Worm (Caenorhabditis elegans): ENCODE measurements around the gene srh-140.
A peak's percentile ranks its signal among the peaks of the same experiment; 100 is the strongest.

Gene srh-140

ce11 chrV:15726610-15727009 lies 4.6 kb downstream of the srh-140 start, which contains the start of the genes irld-57 and sfxn-1.3:
Gene irld-57 (minus strand): TSS chrV:15726710.
Gene sfxn-1.3 (plus strand): TSS chrV:15726841.
- TF ChIP-seq lsl-1 (GFP tag; optimal IDR thresholded peaks at IDR 0.05) (no peak), nhr-80 (tag; optimal IDR thresholded peaks at IDR 0.05) (no peak), lin-26 (GFP tag; IDR thresholded peaks at IDR 0.05) (no peak), Y53F4B.3 (GFP tag; IDR thresholded peaks at IDR 0.05) (no peak), ZK185.1 (tag; optimal IDR thresholded peaks at IDR 0.05; ENCODE audit: poor library complexity, severe bottlenecking) (no peak), F55B11.4 (tag; optimal IDR thresholded peaks at IDR 0.05; ENCODE audit: borderline replicate concordance, insufficient read depth) (no peak), snpc-1.3 (tag; optimal IDR thresholded peaks at IDR 0.05; ENCODE audit: insufficient read depth) (no peak), egl-18 (GFP tag; IDR thresholded peaks at IDR 0.05) (no peak), snpc-4 (GFP tag; optimal IDR thresholded peaks at IDR 0.05) (no peak), snpc-4 (tag; optimal IDR thresholded peaks at IDR 0.05) (no peak), sptf-2 (GFP tag; optimal IDR thresholded peaks at IDR 0.05) (no peak), F37B4.10 (GFP tag; IDR thresholded peaks at IDR 0.05) (no peak), egl-44 (GFP tag; IDR thresholded peaks at IDR 0.05) (no peak), rcor-1 (GFP tag; IDR thresholded peaks at IDR 0.05) (no peak), T26A5.8 (tag; optimal IDR thresholded peaks at IDR 0.05) (no peak), unc-130 (GFP tag; optimal IDR thresholded peaks at IDR 0.05) (no peak), mcd-1 (GFP tag; IDR thresholded peaks at IDR 0.05) (no peak), dox-1 (GFP tag; IDR thresholded peaks at IDR 0.05) (no peak), madf-10 (tag; optimal IDR thresholded peaks at IDR 0.05) (no peak), tbx-9 (tag; optimal IDR thresholded peaks at IDR 0.05; ENCODE audit: borderline replicate concordance) (no peak)

ce11 chrV:15730459-15730858 lies 8.5 kb downstream of the srh-140 start, which contains the start of gene Y6E2A.10:
Gene Y6E2A.10 (minus strand): TSS chrV:15730559.
- TF ChIP-seq K12H6.12 (tag; optimal IDR thresholded peaks at IDR 0.05) (no peak), hmg-1.2 (GFP tag; IDR thresholded peaks at IDR 0.05) (no peak), nhr-120 (GFP tag; IDR thresholded peaks at IDR 0.05) (no peak)

ce11 chrV:15732209-15732608 lies 10.2 kb downstream of the srh-140 start, which contains the start of gene str-38:
Gene str-38 (minus strand): TSS chrV:15732309.
- TF ChIP-seq Y53F4B.3 (GFP tag; IDR thresholded peaks at IDR 0.05) (no peak), rcor-1 (GFP tag; IDR thresholded peaks at IDR 0.05) (no peak), bed-1 (GFP tag; IDR thresholded peaks at IDR 0.05) (no peak), snpc-3.4 (tag; optimal IDR thresholded peaks at IDR 0.05) (no peak), ztf-3 (GFP tag; optimal IDR thresholded peaks at IDR 0.05) (no peak), C17E4.6 (GFP tag; IDR thresholded peaks at IDR 0.05) (no peak), egrh-3 (GFP tag; IDR thresholded peaks at IDR 0.05) (no peak), nhr-27 (tag; optimal IDR thresholded peaks at IDR 0.05) (no peak), atf-7 (tag; optimal IDR thresholded peaks at IDR 0.05) (no peak), F57C9.4 (tag; optimal IDR thresholded peaks at IDR 0.05) (no peak)

DNA sequence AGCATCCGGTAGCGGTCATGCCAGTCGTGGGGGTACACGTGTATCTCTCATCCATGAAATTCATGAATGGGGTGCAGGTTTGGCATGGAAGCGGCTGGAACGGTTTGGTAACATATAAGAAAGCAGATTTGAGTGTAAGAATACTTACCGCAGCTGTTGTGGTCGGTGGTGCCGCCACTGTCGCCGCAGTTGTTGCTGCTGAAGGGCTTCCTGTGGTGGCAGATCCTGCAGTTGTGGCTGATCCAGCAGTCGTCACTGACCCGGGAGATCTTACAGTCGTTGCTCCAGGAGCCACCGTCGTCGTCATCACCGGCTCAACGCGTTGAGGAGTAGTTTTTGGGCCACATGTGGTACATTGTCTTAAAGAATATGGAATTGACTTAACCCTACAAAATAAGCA lies 11.0 kb downstream of the srh-140 start:
- TF ChIP-seq zfh-2 (GFP tag; conservative IDR thresholded peaks at IDR 0.05), result peak; percentile 79
- TF ChIP-seq egl-18 (GFP tag; IDR thresholded peaks at IDR 0.05), result no peak

DNA sequence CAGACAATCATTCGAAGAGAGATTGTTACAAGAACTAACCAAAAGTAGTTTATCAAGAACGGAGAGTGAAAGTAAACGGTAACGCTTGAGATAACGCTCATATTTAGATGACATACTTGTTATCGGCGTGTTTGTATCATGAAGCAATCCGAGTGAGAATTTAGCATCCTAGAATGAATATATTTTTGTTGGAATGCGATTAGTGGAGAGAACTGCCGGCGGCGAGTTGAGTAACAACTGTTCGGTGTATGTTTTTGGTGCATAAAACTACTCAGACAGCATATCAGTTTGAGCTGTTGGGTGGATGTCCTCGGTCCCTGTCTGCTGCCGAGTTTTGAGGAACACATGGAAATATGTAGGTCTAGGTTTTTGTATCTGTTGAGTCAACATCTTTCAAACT lies 11.6 kb downstream of the srh-140 start, which contains the start of gene T23D5.3:
Gene T23D5.3, minus strand, starts transcription at position 101 of the 400 bp plus-strand sequence.
- TF ChIP-seq attf-6 (GFP tag; IDR thresholded peaks at IDR 0.05) (no peak), lir-1 (GFP tag; conservative IDR thresholded peaks at IDR 0.05) (no peak), ceh-100 (GFP tag; IDR thresholded peaks at IDR 0.05) (no peak), ceh-58 (GFP tag; IDR thresholded peaks at IDR 0.05) (no peak), zim-3 (tag; optimal IDR thresholded peaks at IDR 0.05) (no peak), die-1 (tag; optimal IDR thresholded peaks at IDR 0.05) (no peak), ama-1 (optimal IDR thresholded peaks at IDR 0.05) (no peak), ama-1 (GFP tag; optimal IDR thresholded peaks at IDR 0.05) (no peak), him-1 (tag; optimal IDR thresholded peaks at IDR 0.05) (no peak), ztf-25 (GFP tag; IDR thresholded peaks at IDR 0.05) (no peak), nhr-179 (tag; optimal IDR thresholded peaks at IDR 0.05) (no peak), dpl-1 (GFP tag; optimal IDR thresholded peaks at IDR 0.05) (no peak), fkh-3 (tag; optimal IDR thresholded peaks at IDR 0.05) (no peak), F22D6.2 (tag; optimal IDR thresholded peaks at IDR 0.05) (no peak)
